Worm (Caenorhabditis elegans): ENCODE measurements around the gene C09E10.3.

ce11 chrX:963171-963570, 28.0 kb downstream of the C09E10.3 start, which contains the start of gene ncs-1:
- no peak for TF ChIP-seq him-1 (tag; optimal IDR thresholded peaks at IDR 0.05)
- no peak for TF ChIP-seq W03F9.2 (tag; optimal IDR thresholded peaks at IDR 0.05)

All from whole organism, L4/young adult.